Worm (Caenorhabditis elegans) whole organism, L1 larva: ENCODE measurements around the gene hda-4.

Source experiments
- C16A3.4 ChIP-seq: fragments of 150-350 bp; optimal IDR thresholded peaks from 2 replicates; lab custom pipeline; 2014; ENCODE audit warnings: missing biosample characterization, missing genetic modification characterization
- ama-1 ChIP-seq: fragments of 150-350 bp; optimal IDR thresholded peaks from 2 replicates; lab custom pipeline; 2014
- ceh-8 ChIP-seq: fragments of 200-800 bp; sonication (Bioruptor generic); optimal IDR thresholded peaks from 2 replicates; lab custom pipeline; 2018; ENCODE audit warnings: mild to moderate bottlenecking, missing genetic modification characterization, moderate library complexity, missing compliant biosample characterization
- ceh-82 ChIP-seq, 3 experiments: fragments of 150-350 bp in 1 of 3; sonication (generic microtip) in 2 of 3; optimal IDR thresholded peaks; 2 replicates each; lab custom pipeline; 2014 to 2017; ENCODE audit warnings: missing biosample characterization in 3 of 3, missing genetic modification characterization in 3 of 3
- ceh-88 ChIP-seq: fragments of 200-800 bp; sonication (Bioruptor generic); IDR thresholded peaks from 2 replicates; pipeline ENCODE4 v1.3.6; 2022; ENCODE audit warnings: missing genetic modification characterization, missing compliant biosample characterization
- dpl-1 ChIP-seq, 3 experiments: fragments of 150-350 bp in 2 of 3; sonication (generic microtip) in 1 of 3; optimal IDR thresholded peaks; 2 replicates each; lab custom pipeline; 2014 to 2017; ENCODE audit warnings: missing biosample characterization in 3 of 3, missing genetic modification characterization in 3 of 3, missing genetic modification reagents in 3 of 3
- efl-1 ChIP-seq, 4 experiments: fragments of 150-350 bp; optimal IDR thresholded peaks in 3 of 4; peaks in 1 of 4; 1 replicate in 1 of 4; 2 replicates in 3 of 4; lab custom pipeline; 2014; ENCODE audit warnings: missing biosample characterization in 2 of 4, missing genetic modification characterization in 2 of 4, missing genetic modification reagents in 2 of 4
- egl-13 ChIP-seq: sonication (generic microtip); optimal IDR thresholded peaks from 2 replicates; lab custom pipeline; 2016; ENCODE audit warnings: missing genotype, missing genetic modification reagents, missing genetic modification characterization, missing compliant biosample characterization
- fkh-4 ChIP-seq: sonication (generic microtip); optimal IDR thresholded peaks from 2 replicates; lab custom pipeline; 2016; ENCODE audit warnings: missing compliant biosample characterization, missing genetic modification characterization, borderline replicate concordance
- fkh-8 ChIP-seq: sonication (generic microtip); optimal IDR thresholded peaks from 2 replicates; lab custom pipeline; 2016; ENCODE audit warnings: mild to moderate bottlenecking, missing genetic modification characterization, missing compliant biosample characterization
- fos-1 ChIP-seq: fragments of 150-350 bp; optimal IDR thresholded peaks from 2 replicates; lab custom pipeline; 2014; ENCODE audit warnings: missing biosample characterization, missing genetic modification characterization
- grh-1 ChIP-seq: fragments of 200-800 bp; sonication (Bioruptor generic); IDR thresholded peaks from 2 replicates; pipeline ENCODE4 v1.3.6; 2022; ENCODE audit warnings: missing genetic modification reagents, missing genetic modification characterization, missing compliant biosample characterization
- hlh-17 ChIP-seq: fragments of 200-800 bp; sonication (Bioruptor generic); optimal IDR thresholded peaks from 2 replicates; lab custom pipeline; 2018; ENCODE audit warnings: missing genetic modification characterization, mild to moderate bottlenecking, missing compliant biosample characterization, moderate library complexity, borderline replicate concordance
- hpl-2 ChIP-seq: fragments of 150-350 bp; optimal IDR thresholded peaks from 2 replicates; lab custom pipeline; 2014; ENCODE audit warnings: missing biosample characterization, missing genetic modification reagents, missing genetic modification characterization
- isw-1 ChIP-seq: fragments of 200-800 bp; sonication (Bioruptor generic); IDR thresholded peaks from 2 replicates; pipeline ENCODE4 v1.3.6; 2022; ENCODE audit warnings: missing genetic modification characterization, missing compliant biosample characterization
- jun-1 ChIP-seq: fragments of 150-350 bp; optimal IDR thresholded peaks from 2 replicates; lab custom pipeline; 2014; ENCODE audit warnings: missing biosample characterization, missing genetic modification reagents, missing genetic modification characterization
- lin-13 ChIP-seq: fragments of 150-350 bp; optimal IDR thresholded peaks from 2 replicates; lab custom pipeline; 2014; ENCODE audit warnings: missing biosample characterization, missing genetic modification reagents, missing genetic modification characterization
- lin-35 ChIP-seq, 2 experiments: fragments of 150-350 bp; optimal IDR thresholded peaks; 2 replicates each; lab custom pipeline; 2014; ENCODE audit warnings: missing biosample characterization in 2 of 2, missing genetic modification characterization in 2 of 2, missing genetic modification reagents in 2 of 2
- lir-3 ChIP-seq: sonication (generic microtip); optimal IDR thresholded peaks from 2 replicates; lab custom pipeline; 2016; ENCODE audit warnings: mild to moderate bottlenecking, missing genetic modification characterization, moderate library complexity, missing compliant biosample characterization; ENCODE audit not compliant: poor library complexity
- mab-9 ChIP-seq: fragments of 200-800 bp; sonication (Bioruptor generic); IDR thresholded peaks from 2 replicates; pipeline ENCODE4 v1.3.6; 2022; ENCODE audit warnings: missing genetic modification reagents, missing genetic modification characterization, missing compliant biosample characterization
- mep-1 ChIP-seq: fragments of 150-350 bp; optimal IDR thresholded peaks from 2 replicates; lab custom pipeline; 2014; ENCODE audit warnings: missing biosample characterization, missing genetic modification characterization
- nhr-19 ChIP-seq: fragments of 200-800 bp; sonication (Bioruptor generic); conservative IDR thresholded peaks from 2 replicates; pipeline ENCODE4 v1.3.6; 2022; ENCODE audit warnings: missing genetic modification characterization, missing compliant biosample characterization
- nhr-20 ChIP-seq: sonication (generic microtip); optimal IDR thresholded peaks from 2 replicates; lab custom pipeline; 2016; ENCODE audit warnings: mild to moderate bottlenecking, missing genetic modification characterization, missing compliant biosample characterization
- nhr-237 ChIP-seq: fragments of 150-350 bp; optimal IDR thresholded peaks from 2 replicates; lab custom pipeline; 2014; ENCODE audit warnings: missing biosample characterization, missing genetic modification characterization
- nhr-28 ChIP-seq: fragments of 150-350 bp; optimal IDR thresholded peaks from 2 replicates; lab custom pipeline; 2014; ENCODE audit warnings: missing biosample characterization, missing genetic modification characterization
- nhr-47 ChIP-seq: sonication (generic microtip); optimal IDR thresholded peaks from 2 replicates; lab custom pipeline; 2016; ENCODE audit warnings: mild to moderate bottlenecking, missing genetic modification characterization, moderate library complexity, missing compliant biosample characterization
- nhr-71 ChIP-seq: sonication (generic microtip); optimal IDR thresholded peaks from 2 replicates; lab custom pipeline; 2016; ENCODE audit warnings: mild to moderate bottlenecking, missing genetic modification characterization, moderate library complexity, missing compliant biosample characterization
- nhr-85 ChIP-seq: sonication (generic microtip); peaks from one replicate; lab custom pipeline; 2016; ENCODE audit warnings: missing genetic modification characterization, inconsistent platforms, missing compliant biosample characterization
- pqm-1 ChIP-seq: sonication (generic microtip); optimal IDR thresholded peaks from 3 replicates; lab custom pipeline; 2017; ENCODE audit warnings: missing biosample characterization, missing genetic modification characterization
- rnt-1 ChIP-seq: sonication (generic microtip); optimal IDR thresholded peaks from 2 replicates; lab custom pipeline; 2016; ENCODE audit warnings: mild to moderate bottlenecking, missing genetic modification characterization, moderate library complexity, missing compliant biosample characterization
- skn-1 ChIP-seq: fragments of 150-350 bp; optimal IDR thresholded peaks from 2 replicates; lab custom pipeline; 2014; ENCODE audit warnings: missing biosample characterization, missing genetic modification characterization
- sox-4 ChIP-seq: sonication (generic microtip); optimal IDR thresholded peaks from 2 replicates; lab custom pipeline; 2016; ENCODE audit warnings: missing genetic modification characterization, missing compliant biosample characterization
- tbx-2 ChIP-seq: sonication (generic microtip); optimal IDR thresholded peaks from 2 replicates; lab custom pipeline; 2016; ENCODE audit warnings: missing genetic modification characterization, missing compliant biosample characterization
- tlp-1 ChIP-seq: fragments of 150-350 bp; optimal IDR thresholded peaks from 2 replicates; lab custom pipeline; 2014; ENCODE audit warnings: missing biosample characterization, missing genetic modification characterization
- unc-30 ChIP-seq: sonication (generic microtip); optimal IDR thresholded peaks from 2 replicates; lab custom pipeline; 2017; ENCODE audit warnings: missing biosample characterization, missing genetic modification characterization
- unc-62 ChIP-seq: fragments of 150-350 bp; optimal IDR thresholded peaks from 2 replicates; lab custom pipeline; 2014; ENCODE audit warnings: missing biosample characterization, missing genetic modification reagents, missing genetic modification characterization
- vab-15 ChIP-seq: sonication (generic microtip); optimal IDR thresholded peaks from 2 replicates; lab custom pipeline; 2017; ENCODE audit warnings: missing genotype, mild to moderate bottlenecking, missing genetic modification characterization, missing compliant biosample characterization
- xbp-1 ChIP-seq: sonication (generic microtip); optimal IDR thresholded peaks from 2 replicates; lab custom pipeline; 2016; ENCODE audit warnings: missing genetic modification characterization, missing compliant biosample characterization
- zag-1 ChIP-seq: fragments of 150-350 bp; optimal IDR thresholded peaks from 2 replicates; lab custom pipeline; 2014; ENCODE audit warnings: missing biosample characterization, missing genetic modification characterization
- zip-4 ChIP-seq: fragments of 200-800 bp; sonication (Bioruptor generic); optimal IDR thresholded peaks from 2 replicates; lab custom pipeline; 2018; ENCODE audit warnings: mild to moderate bottlenecking, missing genetic modification characterization, moderate library complexity, missing compliant biosample characterization
- ztf-4 ChIP-seq: fragments of 150-350 bp; optimal IDR thresholded peaks from 2 replicates; lab custom pipeline; 2014; ENCODE audit warnings: missing biosample characterization, missing genetic modification characterization

Gene hda-4

ce11 chrX:16681910-16682493, 47.4 kb upstream of the hda-4 start (continued):
- TF ChIP-seq hpl-2 (GFP tag; lab: Kevin White, UChicago) (peak; percentile 98), nhr-28 (tag; lab: Kevin White, UChicago) (peak; percentile 27), nhr-20 (tag; lab: Kevin White, UChicago) (peak; percentile 98), jun-1 (tag; lab: Kevin White, UChicago) (peak; percentile 99), ama-1 (no peak), unc-62 (no peak), nhr-19 (GFP tag; lab: Robert Waterston, UW) (peak; percentile 98), ceh-82 (tag; optimal IDR thresholded peaks at IDR 0.05; lab: Kevin White, UChicago) (peak; percentile 99 to 100 (median 99)), mab-9 (peak; percentile 97), sox-4 (tag; lab: Kevin White, UChicago) (peak; percentile 99), ceh-88 (GFP tag; lab: Robert Waterston, UW) (peak; percentile 97), grh-1 (GFP tag; lab: Robert Waterston, UW) (peak; percentile 93), efl-1 (optimal IDR thresholded peaks at IDR 0.05; lab: Kevin White, UChicago) (peak; percentile 83 to 90), efl-1 (GFP tag; optimal IDR thresholded peaks at IDR 0.05 in 1 of 2; lab: Kevin White, UChicago) (peak; percentile 40 to 96), lin-13 (GFP tag; lab: Kevin White, UChicago) (peak; percentile 88), lir-3 (tag; lab: Kevin White, UChicago) (peak; percentile 92), unc-30 (tag; lab: Kevin White, UChicago) (peak; percentile 78), tlp-1 (tag; lab: Kevin White, UChicago) (no peak), C16A3.4 (tag; lab: Kevin White, UChicago) (peak; percentile 99), zag-1 (peak; percentile 88), ztf-4 (tag; lab: Kevin White, UChicago) (peak; percentile 98), zip-4 (GFP tag; lab: Kevin White, UChicago) (peak; percentile 95), isw-1 (GFP tag; lab: Robert Waterston, UW) (peak; percentile 88), tbx-2 (tag; lab: Kevin White, UChicago) (peak; percentile 98), lin-35 (GFP tag; optimal IDR thresholded peaks at IDR 0.05; lab: Kevin White, UChicago) (peak; percentile 82 to 93), skn-1 (tag; lab: Kevin White, UChicago) (peak; percentile 99), fkh-8 (tag; lab: Kevin White, UChicago) (peak; percentile 98), nhr-237 (tag; lab: Kevin White, UChicago) (peak; percentile 99), mep-1 (tag; lab: Kevin White, UChicago) (peak; percentile 100), hlh-17 (GFP tag; lab: Kevin White, UChicago) (no peak), rnt-1 (tag; lab: Kevin White, UChicago) (peak; percentile 99), xbp-1 (tag; lab: Kevin White, UChicago) (peak; percentile 95), nhr-47 (tag; lab: Kevin White, UChicago) (peak; percentile 99), egl-13 (tag; lab: Kevin White, UChicago) (peak; percentile 97), nhr-71 (tag; lab: Kevin White, UChicago) (peak; percentile 98), fkh-4 (tag; lab: Kevin White, UChicago) (peak; percentile 98), pqm-1 (tag; lab: Kevin White, UChicago) (peak; percentile 59), ceh-8 (GFP tag; lab: Kevin White, UChicago) (peak; percentile 99), dpl-1 (GFP tag; optimal IDR thresholded peaks at IDR 0.05; lab: Kevin White, UChicago) (peak; percentile 45 to 67 (median 55)), vab-15 (tag; lab: Kevin White, UChicago) (peak; percentile 78), nhr-85 (peak; percentile 97), fos-1 (tag; lab: Kevin White, UChicago) (peak; percentile 99)
